Fruit fly (Drosophila melanogaster) whole organism, embryonic: ENCODE results near the gene CG5107.

Experiments used
- C15 ChIP-seq: fragments of 200-800 bp; sonication (Bioruptor generic); IDR thresholded peaks from 3 replicates; pipeline ENCODE4 v1.3.6; 2022; ENCODE audit warnings: missing biosample characterization, missing genetic modification characterization
- CG12104 ChIP-seq: fragments of 200-800 bp; sonication (Bioruptor generic); optimal IDR thresholded peaks from 3 replicates; lab custom pipeline; 2016; ENCODE audit warnings: missing biosample characterization, missing genetic modification characterization
- CG12744 ChIP-seq: fragments of 200-800 bp; sonication (Bioruptor generic); optimal IDR thresholded peaks from 2 replicates; lab custom pipeline; 2016; ENCODE audit warnings: missing biosample characterization, missing genetic modification characterization
- CG14014 ChIP-seq: fragments of 200-800 bp; sonication (Bioruptor generic); IDR thresholded peaks from 2 replicates; pipeline ENCODE4 v1.3.6; 2022; ENCODE audit warnings: missing biosample characterization, missing genetic modification characterization
- CG16779 ChIP-seq: fragments of 200-800 bp; sonication (Bioruptor generic); IDR thresholded peaks from 2 replicates; pipeline ENCODE4 v1.3.6; 2022; ENCODE audit warnings: missing biosample characterization, missing genetic modification characterization
- CG17359 ChIP-seq: fragments of 200-800 bp; sonication (Bioruptor generic); optimal IDR thresholded peaks from 3 replicates; lab custom pipeline; 2018; ENCODE audit warnings: missing biosample characterization, mild to moderate bottlenecking, missing genetic modification characterization, moderate library complexity
- CG17568 ChIP-seq: fragments of 200-800 bp; sonication (Bioruptor generic); optimal IDR thresholded peaks from 2 replicates; lab custom pipeline; 2018; ENCODE audit warnings: missing biosample characterization, mild to moderate bottlenecking, missing genetic modification characterization, moderate library complexity
- CG18011 ChIP-seq: fragments of 200-800 bp; sonication (Bioruptor generic); optimal IDR thresholded peaks from 2 replicates; lab custom pipeline; 2017; ENCODE audit warnings: missing biosample characterization, missing genetic modification characterization, mild to moderate bottlenecking, moderate library complexity, missing genotype
- CG18262 ChIP-seq: fragments of 200-800 bp; optimal IDR thresholded peaks from 3 replicates; lab custom pipeline; 2019; ENCODE audit warnings: missing biosample characterization, mild to moderate bottlenecking, missing genetic modification characterization, moderate library complexity
- CG2116 ChIP-seq: fragments of 200-800 bp; sonication (Bioruptor generic); optimal IDR thresholded peaks from 3 replicates; lab custom pipeline; 2018; ENCODE audit warnings: missing biosample characterization, mild to moderate bottlenecking, missing genetic modification characterization
- CG2712 ChIP-seq: fragments of 200-800 bp; optimal IDR thresholded peaks from 3 replicates; lab custom pipeline; 2019; ENCODE audit warnings: missing biosample characterization, mild to moderate bottlenecking, missing genetic modification characterization, moderate library complexity
- CG30431 ChIP-seq: fragments of 200-800 bp; sonication (Bioruptor generic); optimal IDR thresholded peaks from 2 replicates; lab custom pipeline; 2017; ENCODE audit warnings: missing biosample characterization, missing genetic modification characterization
- CG32767 ChIP-seq: fragments of 200-800 bp; sonication (Bioruptor generic); IDR thresholded peaks from 2 replicates; pipeline ENCODE4 v1.3.6; 2022; ENCODE audit warnings: missing biosample characterization, missing genetic modification characterization
- CG4282 ChIP-seq: fragments of 200-800 bp; sonication (Bioruptor generic); optimal IDR thresholded peaks from 2 replicates; lab custom pipeline; 2016; ENCODE audit warnings: missing biosample characterization, missing genetic modification characterization
- CG7357 ChIP-seq: fragments of 200-800 bp; sonication (Bioruptor generic); IDR thresholded peaks from 3 replicates; pipeline ENCODE4 v1.3.6; 2022; ENCODE audit warnings: missing biosample characterization, missing genetic modification characterization
- CG7963 ChIP-seq: fragments of 200-800 bp; sonication (Bioruptor generic); IDR thresholded peaks from 3 replicates; pipeline ENCODE4 v1.3.6; 2022; ENCODE audit warnings: missing biosample characterization, missing genetic modification characterization; ENCODE audit not compliant: partially characterized antibody
- CG7987 ChIP-seq: fragments of 200-800 bp; sonication (Bioruptor generic); optimal IDR thresholded peaks from 2 replicates; lab custom pipeline; 2018; ENCODE audit warnings: missing biosample characterization, mild to moderate bottlenecking, missing genetic modification characterization, moderate library complexity
- CG8765 ChIP-seq: fragments of 200-800 bp; sonication (Bioruptor generic); IDR thresholded peaks from 2 replicates; pipeline ENCODE4 v1.3.6; 2022; ENCODE audit warnings: missing biosample characterization, missing genetic modification characterization
- CG8944 ChIP-seq: fragments of 200-800 bp; sonication (Bioruptor generic); optimal IDR thresholded peaks from 3 replicates; lab custom pipeline; 2016; ENCODE audit warnings: missing biosample characterization, missing genetic modification characterization
- CG9609 ChIP-seq: fragments of 200-800 bp; sonication (Bioruptor generic); optimal IDR thresholded peaks from 3 replicates; lab custom pipeline; 2016; ENCODE audit warnings: missing biosample characterization, missing genetic modification characterization
- CG9817 ChIP-seq: fragments of 200-800 bp; sonication (Bioruptor generic); optimal IDR thresholded peaks from 2 replicates; lab custom pipeline; 2018; ENCODE audit warnings: missing biosample characterization, mild to moderate bottlenecking, missing genetic modification characterization, moderate library complexity
- CoRest ChIP-seq: fragments of 200-800 bp; sonication (Bioruptor generic); optimal IDR thresholded peaks from 3 replicates; lab custom pipeline; 2018; ENCODE audit warnings: missing biosample characterization, mild to moderate bottlenecking, missing genetic modification characterization, moderate library complexity
- Dll ChIP-seq: fragments of 200-800 bp; sonication (Bioruptor generic); IDR thresholded peaks from 4 replicates; pipeline ENCODE4 v1.3.6; 2022; ENCODE audit warnings: missing biosample characterization, missing genetic modification characterization; ENCODE audit not compliant: partially characterized antibody
- E2f2 ChIP-seq: fragments of 200-800 bp; sonication (Bioruptor generic); IDR thresholded peaks from 2 replicates; pipeline ENCODE4 v1.3.6; 2022; ENCODE audit warnings: missing biosample characterization, missing genetic modification characterization
- HmgZ ChIP-seq: fragments of 200-800 bp; sonication (Bioruptor generic); optimal IDR thresholded peaks from 2 replicates; lab custom pipeline; 2018; ENCODE audit warnings: missing biosample characterization, mild to moderate bottlenecking, missing genetic modification characterization
- MBD-R2 ChIP-seq: fragments of 200-800 bp; sonication (Bioruptor generic); IDR thresholded peaks from 2 replicates; pipeline ENCODE4 v1.3.6; 2022; ENCODE audit warnings: missing biosample characterization, missing genetic modification characterization
- Max ChIP-seq: fragments of 200-800 bp; sonication (Bioruptor generic); optimal IDR thresholded peaks from 2 replicates; lab custom pipeline; 2016; ENCODE audit warnings: missing biosample characterization, mild to moderate bottlenecking, missing genetic modification characterization
- Med ChIP-seq: fragments of 200-800 bp; sonication (Bioruptor generic); peaks from one replicate; lab custom pipeline; 2016; ENCODE audit warnings: missing biosample characterization, missing genetic modification characterization, mild to moderate bottlenecking, inconsistent platforms, moderate library complexity
- Optix ChIP-seq: fragments of 200-800 bp; sonication (Bioruptor generic); IDR thresholded peaks from 3 replicates; pipeline ENCODE4 v1.3.6; 2022; ENCODE audit warnings: missing biosample characterization, missing genetic modification characterization
- Ptx1 ChIP-seq: fragments of 200-800 bp; sonication (Bioruptor generic); IDR thresholded peaks from 2 replicates; pipeline ENCODE4 v1.3.6; 2022; ENCODE audit warnings: missing biosample characterization, missing genetic modification characterization
- Sry-β ChIP-seq: fragments of 200-800 bp; sonication (Bioruptor generic); optimal IDR thresholded peaks from 2 replicates; lab custom pipeline; 2018; ENCODE audit warnings: missing biosample characterization, mild to moderate bottlenecking, missing genetic modification characterization, moderate library complexity
- Taf1 ChIP-seq: fragments of 200-800 bp; sonication (Bioruptor generic); IDR thresholded peaks from 2 replicates; pipeline ENCODE4 v1.3.6; 2022; ENCODE audit warnings: missing biosample characterization, missing genetic modification characterization
- YL-1 ChIP-seq: fragments of 200-800 bp; sonication (Bioruptor generic); optimal IDR thresholded peaks from 3 replicates; lab custom pipeline; 2017; ENCODE audit warnings: missing biosample characterization, mild to moderate bottlenecking, missing genetic modification characterization
- ara ChIP-seq: fragments of 200-800 bp; sonication (Bioruptor generic); IDR thresholded peaks from 2 replicates; pipeline ENCODE4 v1.3.6; 2022; ENCODE audit warnings: missing biosample characterization, missing genetic modification characterization
- bsh ChIP-seq, 2 experiments: fragments of 200-800 bp; sonication (Bioruptor generic); optimal IDR thresholded peaks; 2 replicates each; lab custom pipeline; 2017 to 2018; ENCODE audit warnings: mild to moderate bottlenecking in 2 of 2, missing biosample characterization in 2 of 2, missing genetic modification characterization in 2 of 2, moderate library complexity in 1 of 2
- cad ChIP-seq: fragments of >200 bp; optimal IDR thresholded peaks from 2 replicates; lab custom pipeline; 2017; ENCODE audit warnings: missing biosample characterization, missing genetic modification characterization
- dmrt99B ChIP-seq: fragments of 200-800 bp; sonication (Bioruptor generic); optimal IDR thresholded peaks from 2 replicates; lab custom pipeline; 2018; ENCODE audit warnings: missing biosample characterization, mild to moderate bottlenecking, missing genetic modification characterization, moderate library complexity
- eve ChIP-seq, 2 experiments: fragments of >200 bp; optimal IDR thresholded peaks; 2 replicates each; lab custom pipeline; 2017; ENCODE audit warnings: missing biosample characterization in 2 of 2, missing genetic modification characterization in 2 of 2
- fru ChIP-seq: fragments of >200 bp; optimal IDR thresholded peaks from 2 replicates; lab custom pipeline; 2017
- gem ChIP-seq: fragments of 200-800 bp; sonication (Bioruptor generic); optimal IDR thresholded peaks from 2 replicates; lab custom pipeline; 2019; ENCODE audit warnings: missing biosample characterization, mild to moderate bottlenecking, missing genetic modification characterization, moderate library complexity
- jigr1 ChIP-seq: fragments of 200-800 bp; sonication (Bioruptor generic); IDR thresholded peaks from 3 replicates; pipeline ENCODE4 v1.3.6; 2022; ENCODE audit warnings: missing biosample characterization, missing genetic modification characterization
- peb ChIP-seq: fragments of 200-800 bp; sonication (Bioruptor generic); IDR thresholded peaks from 2 replicates; pipeline ENCODE4 v1.3.6; 2022; ENCODE audit warnings: missing biosample characterization, missing genetic modification characterization
- pum ChIP-seq: fragments of 200-800 bp; sonication (Bioruptor generic); optimal IDR thresholded peaks from 2 replicates; lab custom pipeline; 2016; ENCODE audit warnings: missing biosample characterization, missing genetic modification characterization
- pzg ChIP-seq: fragments of 200-800 bp; sonication (Bioruptor generic); optimal IDR thresholded peaks from 3 replicates; lab custom pipeline; 2018; ENCODE audit warnings: missing biosample characterization, mild to moderate bottlenecking, missing genetic modification characterization, moderate library complexity
- sd ChIP-seq: fragments of 200-800 bp; sonication (Bioruptor generic); optimal IDR thresholded peaks from 3 replicates; lab custom pipeline; 2018; ENCODE audit warnings: missing biosample characterization, mild to moderate bottlenecking, missing genetic modification characterization, moderate library complexity
- sens ChIP-seq: fragments of 200-800 bp; sonication (Bioruptor generic); peaks from one replicate; lab custom pipeline; 2016; ENCODE audit warnings: missing biosample characterization, missing genetic modification characterization
- slbo ChIP-seq: fragments of 200-800 bp; sonication (Bioruptor generic); IDR thresholded peaks from 2 replicates; pipeline ENCODE4 v1.3.6; 2022; ENCODE audit warnings: missing biosample characterization, missing genetic modification characterization
- vvl ChIP-seq: fragments of 200-800 bp; sonication (Bioruptor generic); IDR thresholded peaks from 2 replicates; pipeline ENCODE4 v1.3.6; 2022; ENCODE audit warnings: missing biosample characterization, missing genetic modification characterization

The CG5107 gene

dm6 chr3R:25490778-25491664, 14.0 kb upstream of the CG5107 start, which contains the start of the genes Gnpat and CG5112 (continued):
- peak; percentile 73 for TF ChIP-seq CG9817
- peak; percentile 63 for TF ChIP-seq CG16779 (GFP tag; lab: Robert Waterston, UW)
- TF ChIP-seq CoRest (tag; lab: Kevin White, UChicago): peak; percentile 68
- TF ChIP-seq Sry-β (GFP tag; lab: Kevin White, UChicago): peak; percentile 15
- peak; percentile 42 for TF ChIP-seq CG17359
- peak; percentile 74 for TF ChIP-seq CG14014
- no peak for TF ChIP-seq sd (tag; lab: Kevin White, UChicago)
- TF ChIP-seq CG17568: no peak
- TF ChIP-seq pum (GFP tag; lab: Kevin White, UChicago): no peak
- TF ChIP-seq ara (GFP tag; lab: Robert Waterston, UW): peak; percentile 81
- TF ChIP-seq peb (GFP tag; lab: Robert Waterston, UW): peak; percentile 51; the same call in 1 of the 2 replicates
- peak; percentile 78 for TF ChIP-seq vvl
- TF ChIP-seq CG7987 (GFP tag; lab: Kevin White, UChicago): peak; percentile 36
- peak; percentile 62; the same call in 1 of the 2 replicates for TF ChIP-seq CG32767 (GFP tag; lab: Robert Waterston, UW)
- no peak for TF ChIP-seq fru
- peak; percentile 69; the same call in 3 of the 4 replicates for TF ChIP-seq Dll (GFP tag; lab: Robert Waterston, UW)
- peak; percentile 63 for TF ChIP-seq CG18262 (tag; lab: Kevin White, UChicago)
- peak; percentile 73 for TF ChIP-seq CG7963 (GFP tag; lab: Robert Waterston, UW)
- peak; percentile 56 for TF ChIP-seq CG8944 (GFP tag; lab: Kevin White, UChicago)
- peak; percentile 70 for TF ChIP-seq CG9609 (GFP tag; lab: Kevin White, UChicago)
- TF ChIP-seq HmgZ (tag; lab: Kevin White, UChicago): peak; percentile 46
- peak; percentile 31 for TF ChIP-seq dmrt99B (tag; lab: Kevin White, UChicago)
- TF ChIP-seq Optix (GFP tag; lab: Robert Waterston, UW): peak; percentile 62
- peak; percentile 42 for TF ChIP-seq CG18011 (GFP tag; lab: Kevin White, UChicago)
- peak; percentile 69 for TF ChIP-seq Ptx1
- peak; percentile 60 for TF ChIP-seq CG2116 (GFP tag; lab: Kevin White, UChicago)
- TF ChIP-seq CG7357 (GFP tag; lab: Robert Waterston, UW): 0 out of 3 replicates have a peak, but pooled peaks have one; percentile 5
- TF ChIP-seq CG12104: peak; percentile 35
- TF ChIP-seq cad (GFP tag; lab: Kevin White, UChicago): no peak
- TF ChIP-seq slbo (GFP tag; lab: Robert Waterston, UW): peak; percentile 87
- no peak; the same call in 2 of the 3 replicates for TF ChIP-seq jigr1 (GFP tag; lab: Robert Waterston, UW)
- no peak for TF ChIP-seq eve (GFP tag; optimal IDR thresholded peaks at IDR 0.05; lab: Kevin White, UChicago)
- peak; percentile 47 for TF ChIP-seq CG12744 (GFP tag; lab: Kevin White, UChicago)
- peak; percentile 55; the same call in 1 of the 2 replicates for TF ChIP-seq CG8765 (GFP tag; lab: Robert Waterston, UW)

dm6 chr3R:25493294-25494187, 11.4 kb upstream of the CG5107 start:
- TF ChIP-seq CG4282 (GFP tag; lab: Kevin White, UChicago) (no peak), Max (GFP tag; lab: Kevin White, UChicago) (peak; percentile 12), Taf1 (no peak), sens (GFP tag; lab: Kevin White, UChicago) (peak; percentile 55), C15 (GFP tag; lab: Robert Waterston, UW) (no peak), gem (peak; percentile 16), CG30431 (GFP tag; lab: Kevin White, UChicago) (no peak), pzg (GFP tag; lab: Kevin White, UChicago) (peak; percentile 30), slbo (GFP tag; lab: Robert Waterston, UW) (peak; percentile 30; the same call in 1 of the 2 replicates), bsh (GFP tag; optimal IDR thresholded peaks at IDR 0.05; lab: Kevin White, UChicago) (peak in 1 of 2 experiments; percentile 53), MBD-R2 (GFP tag; lab: Robert Waterston, UW) (peak; percentile 30; the same call in 1 of the 2 replicates), E2f2 (GFP tag; lab: Robert Waterston, UW) (peak; percentile 95), CG2712 (peak; percentile 17), Med (GFP tag; lab: Kevin White, UChicago) (peak; percentile 54), YL-1 (no peak)
